Worm (Caenorhabditis elegans): Measurements from ENCODE around the gene F46G11.4.

Gene F46G11.4

DNA sequence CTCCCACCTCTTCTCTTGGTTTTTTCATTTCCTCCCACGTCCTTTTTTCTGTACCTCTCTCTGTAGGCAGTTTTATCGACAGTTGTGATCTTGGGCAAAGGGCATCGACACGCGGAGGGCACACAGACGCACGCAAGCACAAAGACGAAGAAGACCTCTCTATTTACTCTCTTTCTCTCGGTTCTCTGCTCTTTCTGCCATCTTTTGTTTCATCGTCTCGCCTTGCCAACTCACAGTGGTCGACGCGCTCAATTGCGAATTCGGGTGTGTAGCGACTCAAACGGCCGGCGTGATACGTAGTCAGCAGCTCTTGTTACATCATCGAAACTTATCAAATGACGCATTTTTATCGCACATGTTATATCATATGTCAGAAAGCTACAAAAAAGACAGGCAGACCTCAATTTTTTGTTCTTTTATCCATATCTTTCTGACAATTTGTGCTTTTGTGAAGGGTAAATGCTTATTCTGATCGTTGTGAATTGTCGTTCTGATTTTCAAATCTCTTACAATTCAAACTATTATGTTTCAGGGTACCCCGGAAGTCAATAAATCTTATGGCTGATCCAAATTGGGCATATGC, 42.6 kb upstream of the F46G11.4 start, which contains the start of gene puf-9 (continued):
- TF ChIP-seq sea-2 (GFP tag; IDR thresholded peaks at IDR 0.05), result peak; percentile 22; the same call in 1 of the 2 replicates
- TF ChIP-seq ceh-100 (GFP tag; IDR thresholded peaks at IDR 0.05), result peak; percentile 56
- peak; percentile 61 for TF ChIP-seq ZK185.1 (tag; optimal IDR thresholded peaks at IDR 0.05; ENCODE audit: poor library complexity, severe bottlenecking)
- TF ChIP-seq rcor-1 (GFP tag; IDR thresholded peaks at IDR 0.05), result peak; percentile 83
- no peak for TF ChIP-seq rec-8 (tag; optimal IDR thresholded peaks at IDR 0.05)
- TF ChIP-seq dpl-1 (GFP tag; optimal IDR thresholded peaks at IDR 0.05), result peak; percentile 32
- TF ChIP-seq egl-18 (GFP tag; IDR thresholded peaks at IDR 0.05), result peak; percentile 82
- no peak for TF ChIP-seq ceh-91 (GFP tag; IDR thresholded peaks at IDR 0.05)
- no peak for TF ChIP-seq ama-1 (optimal IDR thresholded peaks at IDR 0.05)
- TF ChIP-seq ama-1 (GFP tag; optimal IDR thresholded peaks at IDR 0.05), result peak in 1 of 2 experiments; percentile 1
- no peak for TF ChIP-seq nfya-1 (tag; optimal IDR thresholded peaks at IDR 0.05; ENCODE audit: borderline replicate concordance, insufficient read depth)
- TF ChIP-seq sdz-38 (tag; optimal IDR thresholded peaks at IDR 0.05), result no peak
- TF ChIP-seq F23B12.7 (tag; optimal IDR thresholded peaks at IDR 0.05; ENCODE audit: insufficient read depth), result peak; percentile 85
- no peak for TF ChIP-seq F49E8.2 (tag; optimal IDR thresholded peaks at IDR 0.05; ENCODE audit: insufficient read depth)
- peak; percentile 99 for TF ChIP-seq mcd-1 (GFP tag; IDR thresholded peaks at IDR 0.05)
- peak; percentile 84; the same call in 1 of the 2 replicates for TF ChIP-seq Y95B8A.8 (GFP tag; IDR thresholded peaks at IDR 0.05)
- TF ChIP-seq lin-54 (GFP tag; optimal IDR thresholded peaks at IDR 0.05), result peak; percentile 82
- no peak for TF ChIP-seq rpc-1 (optimal IDR thresholded peaks at IDR 0.05)
- no peak for TF ChIP-seq rpc-1 (tag; optimal IDR thresholded peaks at IDR 0.05)
- TF ChIP-seq mes-4 (tag; optimal IDR thresholded peaks at IDR 0.05), result no peak
- TF ChIP-seq B0019.2 (GFP tag; conservative IDR thresholded peaks at IDR 0.05), result no peak
- peak; percentile 90 for TF ChIP-seq lin-26 (GFP tag; IDR thresholded peaks at IDR 0.05)
- TF ChIP-seq B0336.3 (GFP tag; IDR thresholded peaks at IDR 0.05), result peak; percentile 97
- no peak for TF ChIP-seq F10E7.11 (tag; optimal IDR thresholded peaks at IDR 0.05)
- TF ChIP-seq F55B11.4 (tag; optimal IDR thresholded peaks at IDR 0.05; ENCODE audit: borderline replicate concordance, insufficient read depth), result no peak
- TF ChIP-seq lin-40 (tag; optimal IDR thresholded peaks at IDR 0.05), result peak; percentile 99
- peak; percentile 68 for TF ChIP-seq F52B5.7 (tag; optimal IDR thresholded peaks at IDR 0.05)
- TF ChIP-seq nfyb-1 (GFP tag; IDR thresholded peaks at IDR 0.05), result peak; percentile 95
- peak; percentile 94 for TF ChIP-seq C06A6.2 (GFP tag; conservative IDR thresholded peaks at IDR 0.05)
- no peak for TF ChIP-seq efl-1 (GFP tag; optimal IDR thresholded peaks at IDR 0.05)
- peak; percentile 99 for TF ChIP-seq ceh-27 (GFP tag; optimal IDR thresholded peaks at IDR 0.05)
- no peak for TF ChIP-seq lag-1 (GFP tag; IDR thresholded peaks at IDR 0.05)
- peak; percentile 59 for TF ChIP-seq F57C9.4 (tag; optimal IDR thresholded peaks at IDR 0.05)
- peak; percentile 99 for TF ChIP-seq zfh-2 (GFP tag; conservative IDR thresholded peaks at IDR 0.05)
- TF ChIP-seq nhr-90 (tag; optimal IDR thresholded peaks at IDR 0.05), result peak; percentile 95
- 0 out of 2 replicates have a peak, but pooled peaks have one; percentile 25 for TF ChIP-seq nhr-120 (GFP tag; IDR thresholded peaks at IDR 0.05)
- peak; percentile 100 for TF ChIP-seq nhr-80 (tag; optimal IDR thresholded peaks at IDR 0.05)
- peak; percentile 7 for TF ChIP-seq lsl-1 (GFP tag; optimal IDR thresholded peaks at IDR 0.05)
- peak; percentile 93 for TF ChIP-seq ekl-4 (GFP tag; IDR thresholded peaks at IDR 0.05)
- no peak for TF ChIP-seq ccch-3 (GFP tag; optimal IDR thresholded peaks at IDR 0.05)
- TF ChIP-seq C17E4.6 (GFP tag; IDR thresholded peaks at IDR 0.05), result peak; percentile 87

Data from whole organism, young adult.